Fruit fly (Drosophila melanogaster) whole organism, wandering third instar larva: ENCODE data around the gene CG32642.

Experiments
- Dfd ChIP-seq: fragments of >200 bp; optimal IDR thresholded peaks from 2 replicates; lab custom pipeline; 2017; ENCODE audit warnings: missing biosample characterization, missing genetic modification characterization
- HLH106 ChIP-seq: fragments of 200-800 bp; optimal IDR thresholded peaks from 3 replicates; lab custom pipeline; 2019; ENCODE audit warnings: missing biosample characterization, mild to moderate bottlenecking, missing genetic modification characterization, moderate library complexity
- Myc ChIP-seq: fragments of >200 bp; optimal IDR thresholded peaks from 2 replicates; lab custom pipeline; 2017
- Vsx2 ChIP-seq: fragments of 200-300, 225-300 bp; sonication (Bioruptor generic); optimal IDR thresholded peaks from 2 replicates; lab custom pipeline; 2018; ENCODE audit warnings: missing biosample characterization, missing genetic modification characterization; ENCODE audit not compliant: partially characterized antibody
- dmrt93B ChIP-seq: fragments of 200-800 bp; sonication (Bioruptor generic); optimal IDR thresholded peaks from 2 replicates; lab custom pipeline; 2018; ENCODE audit warnings: missing biosample characterization, mild to moderate bottlenecking, missing genetic modification characterization
- dsf ChIP-seq: sonication (Bioruptor generic); optimal IDR thresholded peaks from 2 replicates; lab custom pipeline; 2016; ENCODE audit warnings: missing biosample characterization, missing genetic modification characterization, borderline replicate concordance
- fru ChIP-seq: fragments of 200-800 bp; sonication (Bioruptor generic); optimal IDR thresholded peaks from 3 replicates; lab custom pipeline; 2016; ENCODE audit warnings: missing biosample characterization, mild to moderate bottlenecking, missing genetic modification characterization
- h ChIP-seq: fragments of 200-800 bp; sonication (Bioruptor generic); optimal IDR thresholded peaks from 3 replicates; lab custom pipeline; 2016; ENCODE audit warnings: missing biosample characterization, mild to moderate bottlenecking, missing genetic modification characterization
- lola ChIP-seq: fragments of >200 bp; optimal IDR thresholded peaks from 2 replicates; lab custom pipeline; 2017; ENCODE audit warnings: missing biosample characterization, missing genetic modification characterization
- pan ChIP-seq: fragments of >200 bp; optimal IDR thresholded peaks from 2 replicates; lab custom pipeline; 2017
- psq ChIP-seq: fragments of 200-800 bp; sonication (Bioruptor generic); optimal IDR thresholded peaks from 3 replicates; lab custom pipeline; 2017; ENCODE audit warnings: missing biosample characterization, mild to moderate bottlenecking, missing genetic modification characterization, moderate library complexity
- rgr ChIP-seq: fragments of 200-800 bp; sonication (Bioruptor generic); optimal IDR thresholded peaks from 3 replicates; lab custom pipeline; 2016; ENCODE audit warnings: missing biosample characterization, mild to moderate bottlenecking, missing genetic modification characterization
- usp ChIP-seq: fragments of >200 bp; optimal IDR thresholded peaks from 2 replicates; lab custom pipeline; 2017; ENCODE audit warnings: missing biosample characterization, missing genetic modification characterization
- woc ChIP-seq: sonication (Bioruptor generic); optimal IDR thresholded peaks from 2 replicates; lab custom pipeline; 2016; ENCODE audit warnings: missing biosample characterization, mild to moderate bottlenecking, missing genetic modification characterization

dm6 chrX:12940396-12940795 is 18.6 kb upstream of the CG32642 start:
- TF ChIP-seq pan (lab: Kevin White, UChicago): no peak
- no peak for TF ChIP-seq Vsx2
- TF ChIP-seq dsf (GFP tag; lab: Kevin White, UChicago): no peak
- TF ChIP-seq h: no peak
- no peak for TF ChIP-seq woc (GFP tag; lab: Kevin White, UChicago)
- no peak for TF ChIP-seq Dfd (GFP tag; lab: Kevin White, UChicago)
- TF ChIP-seq lola (GFP tag; lab: Kevin White, UChicago): no peak
- no peak for TF ChIP-seq usp (GFP tag; lab: Kevin White, UChicago)
- no peak for TF ChIP-seq Myc (lab: Kevin White, UChicago)
- no peak for TF ChIP-seq fru (GFP tag; lab: Kevin White, UChicago)
- TF ChIP-seq HLH106 (tag; lab: Kevin White, UChicago): no peak
- TF ChIP-seq psq (GFP tag; lab: Kevin White, UChicago): no peak
- no peak for TF ChIP-seq rgr (GFP tag; lab: Kevin White, UChicago)
- no peak for TF ChIP-seq dmrt93B
